Fruit fly (Drosophila melanogaster) whole organism, wandering third instar larva: Measurements from ENCODE around the gene CG5793.

Source experiments
- Abd-B ChIP-seq: fragments of >200 bp; optimal IDR thresholded peaks from 2 replicates; lab custom pipeline; 2017; ENCODE audit warnings: missing biosample characterization, missing genetic modification characterization
- CG9705 ChIP-seq: fragments of 200-800 bp; sonication (Bioruptor generic); optimal IDR thresholded peaks from 2 replicates; lab custom pipeline; 2018; ENCODE audit warnings: missing biosample characterization, mild to moderate bottlenecking, missing genetic modification characterization
- CrebA ChIP-seq: fragments of 200-800 bp; sonication (Bioruptor generic); optimal IDR thresholded peaks from 2 replicates; lab custom pipeline; 2016; ENCODE audit warnings: missing biosample characterization, mild to moderate bottlenecking, missing genetic modification characterization, borderline replicate concordance
- Dif ChIP-seq: fragments of 200-275, 200-300 bp; sonication (Bioruptor generic); optimal IDR thresholded peaks from 2 replicates; lab custom pipeline; 2018; ENCODE audit warnings: missing biosample characterization, missing genetic modification characterization; ENCODE audit not compliant: partially characterized antibody
- GATAd ChIP-seq: sonication (Bioruptor generic); optimal IDR thresholded peaks from 2 replicates; lab custom pipeline; 2016; ENCODE audit warnings: missing biosample characterization, missing genetic modification characterization
- HLH106 ChIP-seq: fragments of 200-800 bp; optimal IDR thresholded peaks from 3 replicates; lab custom pipeline; 2019; ENCODE audit warnings: missing biosample characterization, mild to moderate bottlenecking, missing genetic modification characterization, moderate library complexity
- Hnf4 ChIP-seq: fragments of 200-800 bp; sonication (Bioruptor generic); optimal IDR thresholded peaks from 2 replicates; lab custom pipeline; 2016; ENCODE audit warnings: missing biosample characterization, mild to moderate bottlenecking, missing genetic modification characterization
- Hr83 ChIP-seq: fragments of 200-300 bp; sonication (Bioruptor generic); optimal IDR thresholded peaks from 2 replicates; lab custom pipeline; 2016; ENCODE audit warnings: missing biosample characterization, mild to moderate bottlenecking, missing genetic modification characterization, moderate library complexity; ENCODE audit not compliant: poor library complexity, severe bottlenecking
- Jra ChIP-seq: sonication (Bioruptor generic); optimal IDR thresholded peaks from 2 replicates; lab custom pipeline; 2016; ENCODE audit warnings: missing biosample characterization, missing genetic modification characterization
- Mio ChIP-seq: sonication (Bioruptor generic); optimal IDR thresholded peaks from 2 replicates; lab custom pipeline; 2016; ENCODE audit warnings: missing biosample characterization, missing genetic modification characterization
- N ChIP-seq: fragments of >200 bp; optimal IDR thresholded peaks from 2 replicates; lab custom pipeline; 2018; ENCODE audit warnings: missing biosample characterization, missing external identifiers, missing genetic modification characterization
- OdsH ChIP-seq: fragments of 200-800 bp; sonication (Bioruptor generic); optimal IDR thresholded peaks from 2 replicates; lab custom pipeline; 2016; ENCODE audit warnings: missing biosample characterization, mild to moderate bottlenecking, missing genetic modification characterization
- Rel ChIP-seq, 2 experiments: fragments of 200-800 bp; sonication (Bioruptor generic) in 1 of 2; optimal IDR thresholded peaks; 2 replicates in 1 of 2; 3 replicates in 1 of 2; lab custom pipeline; 2016 to 2019; ENCODE audit warnings: mild to moderate bottlenecking in 2 of 2, missing biosample characterization in 2 of 2, missing genetic modification characterization in 2 of 2, moderate library complexity in 1 of 2
- Sp1 ChIP-seq: fragments of 200-800 bp; sonication (Bioruptor generic); optimal IDR thresholded peaks from 3 replicates; lab custom pipeline; 2019; ENCODE audit warnings: missing biosample characterization, mild to moderate bottlenecking, missing genetic modification characterization, moderate library complexity
- Vsx2 ChIP-seq: fragments of 200-300, 225-300 bp; sonication (Bioruptor generic); optimal IDR thresholded peaks from 2 replicates; lab custom pipeline; 2018; ENCODE audit warnings: missing biosample characterization, missing genetic modification characterization; ENCODE audit not compliant: partially characterized antibody
- br ChIP-seq: fragments of 200-800 bp; sonication (Bioruptor generic); optimal IDR thresholded peaks from 2 replicates; lab custom pipeline; 2016; ENCODE audit warnings: missing biosample characterization, missing genetic modification characterization
- brk ChIP-seq: fragments of 200-800 bp; sonication (Bioruptor generic); optimal IDR thresholded peaks from 2 replicates; lab custom pipeline; 2016; ENCODE audit warnings: missing biosample characterization, mild to moderate bottlenecking, missing genetic modification characterization
- dl ChIP-seq, 2 experiments: fragments of 175-275, 200-275 bp in 1 of 2; fragments of 200-275 bp in 1 of 2; sonication (Bioruptor generic); optimal IDR thresholded peaks; lab custom pipeline; 2018; ENCODE audit warnings: mild to moderate bottlenecking in 2 of 2, missing biosample characterization in 2 of 2, missing genetic modification characterization in 2 of 2, moderate library complexity in 2 of 2; ENCODE audit not compliant: partially characterized antibody in 2 of 2, insufficient read depth in 1 of 2
- dmrt93B ChIP-seq: fragments of 200-800 bp; sonication (Bioruptor generic); optimal IDR thresholded peaks from 2 replicates; lab custom pipeline; 2018; ENCODE audit warnings: missing biosample characterization, mild to moderate bottlenecking, missing genetic modification characterization
- dsf ChIP-seq: sonication (Bioruptor generic); optimal IDR thresholded peaks from 2 replicates; lab custom pipeline; 2016; ENCODE audit warnings: missing biosample characterization, missing genetic modification characterization, borderline replicate concordance
- ey ChIP-seq: fragments of 200-800 bp; sonication (Bioruptor generic); optimal IDR thresholded peaks from 2 replicates; lab custom pipeline; 2016; ENCODE audit warnings: missing biosample characterization, missing genetic modification characterization
- fru ChIP-seq: fragments of 200-800 bp; sonication (Bioruptor generic); optimal IDR thresholded peaks from 3 replicates; lab custom pipeline; 2016; ENCODE audit warnings: missing biosample characterization, mild to moderate bottlenecking, missing genetic modification characterization
- jim ChIP-seq: fragments of 175-275, 200-325 bp; sonication (Bioruptor generic); optimal IDR thresholded peaks from 2 replicates; lab custom pipeline; 2016; ENCODE audit warnings: missing biosample characterization, mild to moderate bottlenecking, missing genetic modification characterization
- lola ChIP-seq: fragments of >200 bp; optimal IDR thresholded peaks from 2 replicates; lab custom pipeline; 2017; ENCODE audit warnings: missing biosample characterization, missing genetic modification characterization
- psq ChIP-seq: fragments of 200-800 bp; sonication (Bioruptor generic); optimal IDR thresholded peaks from 3 replicates; lab custom pipeline; 2017; ENCODE audit warnings: missing biosample characterization, mild to moderate bottlenecking, missing genetic modification characterization, moderate library complexity
- rgr ChIP-seq: fragments of 200-800 bp; sonication (Bioruptor generic); optimal IDR thresholded peaks from 3 replicates; lab custom pipeline; 2016; ENCODE audit warnings: missing biosample characterization, mild to moderate bottlenecking, missing genetic modification characterization
- sage ChIP-seq: fragments of 200-800 bp; sonication (Bioruptor generic); optimal IDR thresholded peaks from 2 replicates; lab custom pipeline; 2016; ENCODE audit warnings: missing biosample characterization, mild to moderate bottlenecking, missing genetic modification characterization
- sv ChIP-seq: fragments of 200-800 bp; sonication (Bioruptor generic); optimal IDR thresholded peaks from 3 replicates; lab custom pipeline; 2016; ENCODE audit warnings: missing biosample characterization, missing genetic modification characterization
- tai ChIP-seq: sonication (Bioruptor generic); optimal IDR thresholded peaks from 2 replicates; lab custom pipeline; 2016; ENCODE audit warnings: missing biosample characterization, missing genetic modification characterization
- usp ChIP-seq: fragments of >200 bp; optimal IDR thresholded peaks from 2 replicates; lab custom pipeline; 2017; ENCODE audit warnings: missing biosample characterization, missing genetic modification characterization
- woc ChIP-seq: sonication (Bioruptor generic); optimal IDR thresholded peaks from 2 replicates; lab custom pipeline; 2016; ENCODE audit warnings: missing biosample characterization, mild to moderate bottlenecking, missing genetic modification characterization

CG5793 gene

dm6 chr3R:21091500-21091899, 35.9 kb upstream of the CG5793 start:
- TF ChIP-seq rgr (GFP tag; lab: Kevin White, UChicago) = no peak

- TF ChIP-seq N (GFP tag; lab: Kevin White, UChicago) (no peak), jim (GFP tag; lab: Kevin White, UChicago) (no peak), HLH106 (tag; lab: Kevin White, UChicago) (no peak), ey (GFP tag; lab: Kevin White, UChicago) (no peak), Abd-B (GFP tag; lab: Kevin White, UChicago) (no peak), usp (GFP tag; lab: Kevin White, UChicago) (no peak), Hnf4 (GFP tag; lab: Kevin White, UChicago) (no peak)
- TF ChIP-seq, all 38 proteins: peak for 0
These were observed 35.3 kb upstream of the CG5793 start for dm6 chr3R:21092036-21092435.

dm6 chr3R:21092829-21093228, 34.5 kb upstream of the CG5793 start:
- TF ChIP-seq Dif (GFP tag; lab: Kevin White, UChicago) = no peak
- no peak for TF ChIP-seq GATAd (GFP tag; lab: Kevin White, UChicago)
- TF ChIP-seq brk (GFP tag; lab: Kevin White, UChicago) = no peak
- no peak for TF ChIP-seq dsf
- no peak for TF ChIP-seq Vsx2 (GFP tag; lab: Kevin White, UChicago)
- no peak for TF ChIP-seq sv (GFP tag; lab: Kevin White, UChicago)
- TF ChIP-seq jim (GFP tag; lab: Kevin White, UChicago) = no peak
- TF ChIP-seq tai (GFP tag; lab: Kevin White, UChicago) = no peak

- TF ChIP-seq usp (GFP tag; lab: Kevin White, UChicago) = no peak
- TF ChIP-seq Mio = no peak
- peak; percentile 59 for TF ChIP-seq Dif (GFP tag; lab: Kevin White, UChicago)
- no peak for TF ChIP-seq lola (GFP tag; lab: Kevin White, UChicago)
- no peak for TF ChIP-seq fru
- no peak for TF ChIP-seq CG9705 (GFP tag; lab: Kevin White, UChicago)
- no peak for TF ChIP-seq Hnf4 (GFP tag; lab: Kevin White, UChicago)
- no peak for TF ChIP-seq br (GFP tag; lab: Kevin White, UChicago)
- TF ChIP-seq jim (GFP tag; lab: Kevin White, UChicago) = no peak
- peak; percentile 9 for TF ChIP-seq Jra (GFP tag; lab: Kevin White, UChicago)
- no peak for TF ChIP-seq Sp1 (GFP tag; lab: Kevin White, UChicago)
These were observed 33.1 kb upstream of the CG5793 start for dm6 chr3R:21094292-21094691.

dm6 chr3R:21096532-21097143, 30.7 kb upstream of the CG5793 start:
- no peak for TF ChIP-seq OdsH (GFP tag; lab: Kevin White, UChicago)
- no peak for TF ChIP-seq woc (GFP tag; lab: Kevin White, UChicago)
- TF ChIP-seq CrebA (GFP tag; lab: Kevin White, UChicago) = no peak
- no peak for TF ChIP-seq Rel (GFP tag; optimal IDR thresholded peaks at IDR 0.05; lab: Kevin White, UChicago)
- no peak for TF ChIP-seq Rel (tag; optimal IDR thresholded peaks at IDR 0.05; lab: Kevin White, UChicago)

- TF ChIP-seq sage (GFP tag; lab: Kevin White, UChicago) (no peak), br (GFP tag; lab: Kevin White, UChicago) (no peak), CG9705 (GFP tag; lab: Kevin White, UChicago) (no peak), Jra (GFP tag; lab: Kevin White, UChicago) (no peak), Hr83 (GFP tag; lab: Kevin White, UChicago) (no peak), psq (GFP tag; lab: Kevin White, UChicago) (no peak), dmrt93B (no peak), HLH106 (tag; lab: Kevin White, UChicago) (no peak), ey (GFP tag; lab: Kevin White, UChicago) (no peak), usp (GFP tag; lab: Kevin White, UChicago) (no peak), dl (GFP tag; optimal IDR thresholded peaks at IDR 0.05; lab: Kevin White, UChicago; ENCODE audit: insufficient read depth in 1 of 2, partially characterized antibody in 2 of 2) (no peak)
These were observed 30.2 kb upstream of the CG5793 start for dm6 chr3R:21097160-21097559.
